Fruit fly (Drosophila melanogaster): ENCODE data around the gene H15.

- no peak for TF ChIP-seq h (GFP tag; optimal IDR thresholded peaks at IDR 0.05)
- TF ChIP-seq psq (GFP tag; optimal IDR thresholded peaks at IDR 0.05), result no peak
- no peak for TF ChIP-seq OdsH (GFP tag; optimal IDR thresholded peaks at IDR 0.05)
- TF ChIP-seq pan (optimal IDR thresholded peaks at IDR 0.05), result no peak
- TF ChIP-seq lola (GFP tag; optimal IDR thresholded peaks at IDR 0.05), result no peak
- no peak for TF ChIP-seq CrebA (GFP tag; optimal IDR thresholded peaks at IDR 0.05; ENCODE audit: borderline replicate concordance)
- TF ChIP-seq Rel (GFP tag; optimal IDR thresholded peaks at IDR 0.05), result no peak
- no peak for TF ChIP-seq Rel (tag; optimal IDR thresholded peaks at IDR 0.05)
- no peak for TF ChIP-seq fru (GFP tag; optimal IDR thresholded peaks at IDR 0.05)
- no peak for TF ChIP-seq Abd-B (GFP tag; optimal IDR thresholded peaks at IDR 0.05)
Observed at dm6 chr2L:5410323-5410722, 6.2 kb downstream of the H15 start.
